Fruit fly (Drosophila melanogaster) whole organism, embryonic: ENCODE measurements around the gene can.

Source experiments
- CG14965 ChIP-seq: fragments of 200-800 bp; sonication (Bioruptor generic); optimal IDR thresholded peaks from 2 replicates; lab custom pipeline; 2016; ENCODE audit warnings: missing biosample characterization, missing genetic modification characterization, borderline replicate concordance
- CG8478 ChIP-seq: fragments of >200 bp; optimal IDR thresholded peaks from 2 replicates; lab custom pipeline; 2018
- H15 ChIP-seq: fragments of 200-800 bp; sonication (Bioruptor generic); IDR thresholded peaks from 3 replicates; pipeline ENCODE4 v1.3.6; 2022; ENCODE audit warnings: missing biosample characterization, missing genetic modification characterization
- HLH3B ChIP-seq: fragments of 200-800 bp; sonication (Bioruptor generic); IDR thresholded peaks from 2 replicates; pipeline ENCODE4 v1.3.6; 2022; ENCODE audit warnings: missing biosample characterization, missing genetic modification characterization
- Hey ChIP-seq: fragments of 200-800 bp; sonication (Bioruptor generic); optimal IDR thresholded peaks from 3 replicates; lab custom pipeline; 2018; ENCODE audit warnings: missing biosample characterization, mild to moderate bottlenecking, missing genetic modification characterization
- Lpt ChIP-seq: fragments of >200 bp; optimal IDR thresholded peaks from 2 replicates; lab custom pipeline; 2018; ENCODE audit warnings: missing biosample characterization, missing genetic modification characterization
- Ravus ChIP-seq: fragments of 200-800 bp; sonication (Bioruptor generic); IDR thresholded peaks from 2 replicates; pipeline ENCODE4 v1.3.6; 2022; ENCODE audit warnings: missing biosample characterization, missing genetic modification characterization
- btn ChIP-seq: fragments of 200-800 bp; sonication (Bioruptor generic); optimal IDR thresholded peaks from 2 replicates; lab custom pipeline; 2016; ENCODE audit warnings: missing biosample characterization, missing genetic modification characterization
- nerfin-2 ChIP-seq: fragments of 200-800 bp; sonication (Bioruptor generic); IDR thresholded peaks from 2 replicates; pipeline ENCODE4 v1.3.6; 2022; ENCODE audit warnings: missing biosample characterization, missing genetic modification characterization; ENCODE audit not compliant: partially characterized antibody
- nom ChIP-seq: fragments of 200-800 bp; sonication (Bioruptor generic); optimal IDR thresholded peaks from 2 replicates; lab custom pipeline; 2017; ENCODE audit warnings: missing biosample characterization, missing genetic modification characterization, mild to moderate bottlenecking, moderate library complexity, missing genetic modification reagents
- phol ChIP-seq: fragments of 200-800 bp; sonication (Bioruptor generic); optimal IDR thresholded peaks from 3 replicates; lab custom pipeline; 2018; ENCODE audit warnings: missing biosample characterization, mild to moderate bottlenecking, missing genetic modification characterization, moderate library complexity
- sna ChIP-seq: fragments of 200-800 bp; sonication (Bioruptor generic); IDR thresholded peaks from 2 replicates; pipeline ENCODE4 v1.3.6; 2022; ENCODE audit warnings: missing biosample characterization, missing genetic modification characterization; ENCODE audit not compliant: partially characterized antibody
- stc ChIP-seq: fragments of 200-800 bp; sonication (Bioruptor generic); IDR thresholded peaks from 2 replicates; pipeline ENCODE4 v1.3.6; 2022; ENCODE audit warnings: missing biosample characterization, missing genetic modification characterization

DNA sequence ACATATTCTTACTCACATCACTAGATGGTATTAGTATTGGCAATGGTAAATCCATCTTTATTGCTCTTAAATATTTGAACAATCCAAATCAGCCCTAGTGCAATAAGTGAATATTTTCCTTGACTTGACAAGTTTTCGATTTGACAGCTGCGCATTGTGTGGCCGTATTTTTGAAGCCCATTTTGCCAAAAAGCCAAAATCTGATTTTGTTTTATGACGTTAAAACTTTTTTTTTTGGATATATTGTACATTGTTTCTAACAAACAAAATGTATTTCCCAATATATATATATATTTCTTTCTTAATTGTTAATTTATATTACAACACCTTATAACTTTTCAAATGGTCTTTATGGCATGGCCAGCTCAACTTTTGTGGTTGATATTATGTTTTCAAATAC is at the start of gene can:
- TF ChIP-seq CG8478 (lab: Kevin White, UChicago) (no peak), H15 (no peak), Ravus (GFP tag; lab: Robert Waterston, UW) (no peak), HLH3B (no peak), nerfin-2 (GFP tag; lab: Robert Waterston, UW) (no peak), Hey (tag; lab: Kevin White, UChicago) (no peak), sna (no peak), CG14965 (no peak), Lpt (GFP tag; lab: Kevin White, UChicago) (no peak), btn (GFP tag; lab: Kevin White, UChicago) (no peak), phol (no peak), nom (GFP tag; lab: Kevin White, UChicago) (no peak), stc (GFP tag; lab: Robert Waterston, UW) (no peak)
